Worm (Caenorhabditis elegans) whole organism, mixed stage, embryonic: ENCODE results near the gene C16D9.5.

Experiments used
- M03D4.4 ChIP-seq: sonication (generic microtip); optimal IDR thresholded peaks from 2 replicates; lab custom pipeline; 2017; ENCODE audit warnings: mild to moderate bottlenecking, missing genetic modification characterization, missing compliant biosample characterization
- bed-3 ChIP-seq: fragments of 200-800 bp; sonication (Bioruptor generic); optimal IDR thresholded peaks from 3 replicates; lab custom pipeline; 2018; ENCODE audit warnings: mild to moderate bottlenecking, missing genetic modification characterization, moderate library complexity, missing compliant biosample characterization
- ceh-39 ChIP-seq: fragments of 150-350 bp; optimal IDR thresholded peaks from 2 replicates; lab custom pipeline; 2014; ENCODE audit warnings: missing biosample characterization, missing genetic modification characterization
- ceh-43 ChIP-seq: fragments of 200-800 bp; sonication (Bioruptor generic); optimal IDR thresholded peaks from 2 replicates; lab custom pipeline; 2018; ENCODE audit warnings: mild to moderate bottlenecking, missing genetic modification characterization, moderate library complexity, missing compliant biosample characterization
- ceh-83 ChIP-seq: fragments of 200-800 bp; sonication (Bioruptor generic); optimal IDR thresholded peaks from 2 replicates; lab custom pipeline; 2018; ENCODE audit warnings: mild to moderate bottlenecking, missing genetic modification characterization, missing compliant biosample characterization
- cnd-1 ChIP-seq: fragments of 200-800 bp; sonication (Bioruptor generic); optimal IDR thresholded peaks from 2 replicates; lab custom pipeline; 2018; ENCODE audit warnings: mild to moderate bottlenecking, missing genetic modification characterization, missing compliant biosample characterization
- drap-1 ChIP-seq: fragments of 200-800 bp; sonication (Bioruptor generic); optimal IDR thresholded peaks from 3 replicates; lab custom pipeline; 2018; ENCODE audit warnings: mild to moderate bottlenecking, missing genetic modification characterization, missing compliant biosample characterization
- elt-1 ChIP-seq: sonication (generic microtip); optimal IDR thresholded peaks from 2 replicates; lab custom pipeline; 2017; ENCODE audit warnings: missing genetic modification characterization, mild to moderate bottlenecking, missing compliant biosample characterization, antibody characterized with exemption, moderate library complexity, borderline replicate concordance; ENCODE audit not compliant: insufficient read depth
- elt-3 ChIP-seq: fragments of 150-350 bp; optimal IDR thresholded peaks from 2 replicates; lab custom pipeline; 2014; ENCODE audit warnings: missing biosample characterization, missing genetic modification characterization
- flh-1 ChIP-seq: fragments of 200-800 bp; sonication (Bioruptor generic); optimal IDR thresholded peaks from 2 replicates; lab custom pipeline; 2018; ENCODE audit warnings: mild to moderate bottlenecking, missing genetic modification characterization, moderate library complexity, missing compliant biosample characterization
- ham-2 ChIP-seq: fragments of 200-800 bp; sonication (Bioruptor generic); optimal IDR thresholded peaks from 2 replicates; lab custom pipeline; 2018; ENCODE audit warnings: mild to moderate bottlenecking, missing genetic modification characterization, missing compliant biosample characterization
- lin-13 ChIP-seq: fragments of 150-350 bp; optimal IDR thresholded peaks from 2 replicates; lab custom pipeline; 2014; ENCODE audit warnings: missing biosample characterization, missing genetic modification characterization
- lin-32 ChIP-seq: fragments of 200-800 bp; sonication (Bioruptor generic); optimal IDR thresholded peaks from 2 replicates; lab custom pipeline; 2018; ENCODE audit warnings: mild to moderate bottlenecking, missing genetic modification characterization, missing compliant biosample characterization
- lsy-2 ChIP-seq: fragments of 150-350 bp; optimal IDR thresholded peaks from 2 replicates; lab custom pipeline; 2014; ENCODE audit warnings: missing biosample characterization, missing genetic modification characterization
- mab-5 ChIP-seq: fragments of 150-350 bp; optimal IDR thresholded peaks from 2 replicates; lab custom pipeline; 2014; ENCODE audit warnings: missing biosample characterization, missing genetic modification characterization
- mep-1 ChIP-seq: fragments of 150-350 bp; optimal IDR thresholded peaks from 2 replicates; lab custom pipeline; 2017; ENCODE audit warnings: missing biosample characterization, missing genetic modification reagents, missing genetic modification characterization, inconsistent platforms
- mls-2 ChIP-seq: sonication (generic microtip); optimal IDR thresholded peaks from 2 replicates; lab custom pipeline; 2016; ENCODE audit warnings: mild to moderate bottlenecking, missing genetic modification characterization, moderate library complexity, missing compliant biosample characterization
- nhr-12 ChIP-seq: fragments of 150-350 bp; optimal IDR thresholded peaks from 2 replicates; lab custom pipeline; 2014; ENCODE audit warnings: missing biosample characterization, missing genetic modification characterization
- nhr-2 ChIP-seq: fragments of 150-350 bp; optimal IDR thresholded peaks from 2 replicates; lab custom pipeline; 2014; ENCODE audit warnings: missing biosample characterization, missing genetic modification characterization
- nhr-28 ChIP-seq: fragments of 150-350 bp; optimal IDR thresholded peaks from 2 replicates; lab custom pipeline; 2014; ENCODE audit warnings: missing biosample characterization, missing genetic modification characterization
- nhr-76 ChIP-seq: sonication (generic microtip); optimal IDR thresholded peaks from 2 replicates; lab custom pipeline; 2017; ENCODE audit warnings: missing biosample characterization, missing genetic modification characterization
- pha-4 ChIP-seq: fragments of 150-350 bp; optimal IDR thresholded peaks from 2 replicates; lab custom pipeline; 2018; ENCODE audit warnings: missing biosample characterization, missing genetic modification reagents, missing genetic modification characterization
- sem-2 ChIP-seq: fragments of 200-800 bp; sonication (Bioruptor generic); optimal IDR thresholded peaks from 2 replicates; lab custom pipeline; 2018; ENCODE audit warnings: mild to moderate bottlenecking, missing genetic modification characterization, missing compliant biosample characterization
- snpc-4 ChIP-seq: fragments of 150-350 bp; optimal IDR thresholded peaks from 2 replicates; lab custom pipeline; 2014; ENCODE audit warnings: missing biosample characterization, missing genetic modification characterization
- sptf-1 ChIP-seq: sonication (generic microtip); optimal IDR thresholded peaks from 2 replicates; lab custom pipeline; 2017; ENCODE audit warnings: mild to moderate bottlenecking, missing genetic modification characterization, moderate library complexity, missing compliant biosample characterization
- tbx-8 ChIP-seq: fragments of 200-800 bp; sonication (Bioruptor generic); optimal IDR thresholded peaks from 2 replicates; lab custom pipeline; 2018; ENCODE audit warnings: mild to moderate bottlenecking, missing genetic modification characterization, moderate library complexity, missing compliant biosample characterization
- unc-120 ChIP-seq: sonication (generic microtip); optimal IDR thresholded peaks from 2 replicates; lab custom pipeline; 2017; ENCODE audit warnings: missing genetic modification characterization, missing compliant biosample characterization; ENCODE audit not compliant: poor library complexity, severe bottlenecking
- unc-62 ChIP-seq: fragments of 150-350 bp; optimal IDR thresholded peaks from 2 replicates; lab custom pipeline; 2014; ENCODE audit warnings: missing biosample characterization, missing genetic modification reagents, missing genetic modification characterization
- zip-8 ChIP-seq: fragments of 150-350 bp; optimal IDR thresholded peaks from 2 replicates; lab custom pipeline; 2014; ENCODE audit warnings: missing biosample characterization, missing genetic modification characterization

C16D9.5 gene

ce11 chrV:8206931-8207330 is 38.4 kb downstream of the C16D9.5 start, which contains the start of gene timp-1:
Gene timp-1 (plus strand): TSS chrV:8207235.
- TF ChIP-seq zip-8 (tag; lab: Kevin White, UChicago) (peak; percentile 67), mls-2 (tag; lab: Kevin White, UChicago) (no peak)

- TF ChIP-seq nhr-2 (tag; lab: Kevin White, UChicago) (peak; percentile 0), pha-4 (peak; percentile 6), lsy-2 (tag; lab: Kevin White, UChicago) (no peak)
- TF ChIP-seq, all 35 proteins: peak for 2
These were observed 42.2 kb downstream of the C16D9.5 start, which contains the start of gene cest-17 for ce11 chrV:8203085-8203643. Gene cest-17 (plus strand): TSS chrV:8203332.

ce11 chrV:8201229-8201858 is 44.0 kb downstream of the C16D9.5 start, which contains the start of gene cri-2:
Gene cri-2 (plus strand): TSS chrV:8201808.
- TF ChIP-seq unc-62 (GFP tag; lab: Kevin White, UChicago) (peak; percentile 68), elt-1 (tag; lab: Kevin White, UChicago) (no peak), flh-1 (GFP tag; lab: Kevin White, UChicago) (no peak), nhr-12 (no peak), elt-3 (tag; lab: Kevin White, UChicago) (no peak)
- TF ChIP-seq, all 35 proteins: peak for 1

- no peak for TF ChIP-seq drap-1 (GFP tag; lab: Kevin White, UChicago)
- TF ChIP-seq bed-3 (GFP tag; lab: Kevin White, UChicago), result no peak
- TF ChIP-seq ceh-43, result no peak
- TF ChIP-seq elt-1 (tag; lab: Kevin White, UChicago), result no peak
- no peak for TF ChIP-seq nhr-76 (tag; lab: Kevin White, UChicago)
- TF ChIP-seq elt-3 (tag; lab: Kevin White, UChicago), result no peak
- no peak for TF ChIP-seq ceh-83 (GFP tag; lab: Kevin White, UChicago)
- no peak for TF ChIP-seq cnd-1 (tag; lab: Kevin White, UChicago)
- no peak for TF ChIP-seq nhr-12
- no peak for TF ChIP-seq sptf-1 (tag; lab: Kevin White, UChicago)
- no peak for TF ChIP-seq ham-2 (GFP tag; lab: Kevin White, UChicago)
- TF ChIP-seq snpc-4 (tag; lab: Kevin White, UChicago), result no peak
- TF ChIP-seq unc-120 (tag; lab: Kevin White, UChicago), result no peak
- TF ChIP-seq M03D4.4 (tag; lab: Kevin White, UChicago), result no peak
- TF ChIP-seq mab-5 (tag; lab: Kevin White, UChicago), result no peak
- no peak for TF ChIP-seq pha-4
- TF ChIP-seq lin-13, result no peak
- no peak for TF ChIP-seq nhr-28 (tag; lab: Kevin White, UChicago)
These were observed 46.4 kb downstream of the C16D9.5 start, which contains the start of gene F20D6.11 for ce11 chrV:8198994-8199393. Gene F20D6.11 (minus strand): TSS chrV:8199094.

- TF ChIP-seq cnd-1 (tag; lab: Kevin White, UChicago), result no peak
- TF ChIP-seq nhr-2 (tag; lab: Kevin White, UChicago), result no peak
- TF ChIP-seq snpc-4 (tag; lab: Kevin White, UChicago), result no peak
- no peak for TF ChIP-seq tbx-8 (GFP tag; lab: Kevin White, UChicago)
- TF ChIP-seq ceh-39 (tag; lab: Kevin White, UChicago), result no peak
- TF ChIP-seq sptf-1 (tag; lab: Kevin White, UChicago), result no peak
- TF ChIP-seq lin-32 (GFP tag; lab: Kevin White, UChicago), result no peak
- no peak for TF ChIP-seq mep-1 (tag; lab: Kevin White, UChicago)
- no peak for TF ChIP-seq ceh-83 (GFP tag; lab: Kevin White, UChicago)
- TF ChIP-seq M03D4.4 (tag; lab: Kevin White, UChicago), result no peak
- TF ChIP-seq sem-2, result no peak
- TF ChIP-seq, all 35 proteins: peak for 0
These were observed 48.4 kb downstream of the C16D9.5 start for ce11 chrV:8196993-8197392.
